Worm (Caenorhabditis elegans) whole organism, L3 larva: ENCODE measurements around the gene C54E4.5.
A peak's percentile ranks its signal among the peaks of the same experiment; 100 is the strongest.

Experiments used
- R02D3.7 ChIP-seq: fragments of 150-350 bp; optimal IDR thresholded peaks from 2 replicates; lab custom pipeline; 2014; ENCODE audit warnings: missing biosample characterization, missing genetic modification characterization
- ZK546.5 ChIP-seq: sonication (generic microtip); optimal IDR thresholded peaks from 2 replicates; lab custom pipeline; 2017; ENCODE audit warnings: missing biosample characterization, missing genetic modification characterization
- aly-2 ChIP-seq: fragments of 150-350 bp; optimal IDR thresholded peaks from 2 replicates; lab custom pipeline; 2014; ENCODE audit warnings: missing biosample characterization, missing genetic modification characterization
- ceh-28 ChIP-seq: fragments of 150-350 bp; optimal IDR thresholded peaks from 2 replicates; lab custom pipeline; 2014; ENCODE audit warnings: missing biosample characterization, missing genetic modification reagents, missing genetic modification characterization
- ceh-82 ChIP-seq: fragments of 150-350 bp; optimal IDR thresholded peaks from 2 replicates; lab custom pipeline; 2014; ENCODE audit warnings: missing biosample characterization, missing genetic modification characterization
- ceh-9 ChIP-seq: sonication (generic microtip); optimal IDR thresholded peaks from 2 replicates; lab custom pipeline; 2018; ENCODE audit warnings: missing biosample characterization, missing genetic modification characterization
- daf-12 ChIP-seq: fragments of 150-350 bp; optimal IDR thresholded peaks from 2 replicates; lab custom pipeline; 2014; ENCODE audit warnings: missing biosample characterization, missing genetic modification reagents, missing genetic modification characterization
- egl-27 ChIP-seq: sonication (generic microtip); optimal IDR thresholded peaks from 4 replicates; lab custom pipeline; 2017; ENCODE audit warnings: missing biosample characterization, missing genetic modification reagents, missing genetic modification characterization
- egl-5 ChIP-seq: fragments of 150-350 bp; optimal IDR thresholded peaks from 2 replicates; lab custom pipeline; 2017; ENCODE audit warnings: missing biosample characterization, missing genetic modification reagents, missing genetic modification characterization, inconsistent platforms
- elt-2 ChIP-seq: sonication (generic microtip); optimal IDR thresholded peaks from 2 replicates; lab custom pipeline; 2016; ENCODE audit warnings: missing genetic modification reagents, mild to moderate bottlenecking, missing genetic modification characterization, missing compliant biosample characterization
- eor-1 ChIP-seq, 2 experiments: fragments of 150-350 bp; optimal IDR thresholded peaks; 2 replicates each; lab custom pipeline; 2014 to 2018; ENCODE audit warnings: missing biosample characterization in 2 of 2, missing genetic modification characterization in 2 of 2
- fkh-10 ChIP-seq: sonication (generic microtip); optimal IDR thresholded peaks from 2 replicates; lab custom pipeline; 2017; ENCODE audit warnings: missing biosample characterization, missing genetic modification reagents, missing genetic modification characterization
- fos-1 ChIP-seq: fragments of 150-350 bp; optimal IDR thresholded peaks from 2 replicates; lab custom pipeline; 2014; ENCODE audit warnings: missing biosample characterization, missing genetic modification characterization
- hmg-11 ChIP-seq: sonication (generic microtip); optimal IDR thresholded peaks from 2 replicates; lab custom pipeline; 2016; ENCODE audit warnings: missing genetic modification characterization, missing compliant biosample characterization
- lin-15B ChIP-seq: fragments of 150-350 bp; optimal IDR thresholded peaks from 2 replicates; lab custom pipeline; 2014; ENCODE audit warnings: missing biosample characterization, missing genetic modification characterization
- lin-39 ChIP-seq: fragments of 150-350 bp; optimal IDR thresholded peaks from 2 replicates; lab custom pipeline; 2018; ENCODE audit warnings: missing biosample characterization, missing genetic modification reagents, missing genetic modification characterization
- lsy-12 ChIP-seq: sonication (generic microtip); optimal IDR thresholded peaks from 2 replicates; lab custom pipeline; 2016; ENCODE audit warnings: mild to moderate bottlenecking, missing genetic modification characterization, missing compliant biosample characterization
- mdl-1 ChIP-seq: fragments of 150-350 bp; optimal IDR thresholded peaks from 2 replicates; lab custom pipeline; 2014; ENCODE audit warnings: missing biosample characterization, missing genetic modification characterization
- mml-1 ChIP-seq: fragments of 150-350 bp; sonication (generic microtip); optimal IDR thresholded peaks from 3 replicates; lab custom pipeline; 2014; ENCODE audit warnings: missing biosample characterization, missing genetic modification characterization
- nfya-1 ChIP-seq: sonication (generic microtip); optimal IDR thresholded peaks from 2 replicates; lab custom pipeline; 2017; ENCODE audit warnings: missing genetic modification characterization, mild to moderate bottlenecking, missing compliant biosample characterization, antibody characterized with exemption, moderate library complexity; ENCODE audit not compliant: insufficient read depth
- nhr-12 ChIP-seq: fragments of 150-350 bp; optimal IDR thresholded peaks from 2 replicates; lab custom pipeline; 2014; ENCODE audit warnings: missing biosample characterization, missing genetic modification characterization
- nhr-23 ChIP-seq: fragments of 150-350 bp; optimal IDR thresholded peaks from 2 replicates; lab custom pipeline; 2014; ENCODE audit warnings: missing biosample characterization, missing genetic modification reagents, missing genetic modification characterization
- nhr-237 ChIP-seq: fragments of 150-350 bp; optimal IDR thresholded peaks from 2 replicates; lab custom pipeline; 2014; ENCODE audit warnings: missing biosample characterization, missing genetic modification characterization
- nhr-28 ChIP-seq: fragments of 150-350 bp; optimal IDR thresholded peaks from 2 replicates; lab custom pipeline; 2014; ENCODE audit warnings: missing biosample characterization, missing genetic modification characterization
- nhr-76 ChIP-seq: fragments of 150-350 bp; sonication (generic microtip); optimal IDR thresholded peaks from 5 replicates; lab custom pipeline; 2014; ENCODE audit warnings: missing biosample characterization, missing genetic modification characterization
- pha-4 ChIP-seq: fragments of 150-350 bp; optimal IDR thresholded peaks from 2 replicates; lab custom pipeline; 2014; ENCODE audit warnings: missing biosample characterization, missing genetic modification reagents, missing genetic modification characterization
- pqm-1 ChIP-seq: fragments of 150-350 bp; optimal IDR thresholded peaks from 2 replicates; lab custom pipeline; 2017; ENCODE audit warnings: missing biosample characterization, missing genetic modification characterization, inconsistent platforms
- skn-1 ChIP-seq: fragments of 150-350 bp; optimal IDR thresholded peaks from 2 replicates; lab custom pipeline; 2014; ENCODE audit warnings: missing biosample characterization, missing genetic modification characterization
- tbx-2 ChIP-seq: sonication (generic microtip); optimal IDR thresholded peaks from 2 replicates; lab custom pipeline; 2016; ENCODE audit warnings: mild to moderate bottlenecking, missing genetic modification characterization, missing compliant biosample characterization
- unc-39 ChIP-seq: sonication (generic microtip); optimal IDR thresholded peaks from 4 replicates; lab custom pipeline; 2017; ENCODE audit warnings: missing biosample characterization, missing genetic modification characterization
- unc-62 ChIP-seq: fragments of 150-350 bp; sonication (generic microtip); optimal IDR thresholded peaks from 4 replicates; lab custom pipeline; 2014; ENCODE audit warnings: missing biosample characterization, missing genetic modification reagents, missing genetic modification characterization
- zag-1 ChIP-seq: fragments of 150-350 bp; optimal IDR thresholded peaks from 2 replicates; lab custom pipeline; 2014; ENCODE audit warnings: missing biosample characterization, missing genetic modification characterization
- ztf-4 ChIP-seq: fragments of 150-350 bp; optimal IDR thresholded peaks from 2 replicates; lab custom pipeline; 2014; ENCODE audit warnings: missing biosample characterization, missing genetic modification characterization

Gene C54E4.5

DNA sequence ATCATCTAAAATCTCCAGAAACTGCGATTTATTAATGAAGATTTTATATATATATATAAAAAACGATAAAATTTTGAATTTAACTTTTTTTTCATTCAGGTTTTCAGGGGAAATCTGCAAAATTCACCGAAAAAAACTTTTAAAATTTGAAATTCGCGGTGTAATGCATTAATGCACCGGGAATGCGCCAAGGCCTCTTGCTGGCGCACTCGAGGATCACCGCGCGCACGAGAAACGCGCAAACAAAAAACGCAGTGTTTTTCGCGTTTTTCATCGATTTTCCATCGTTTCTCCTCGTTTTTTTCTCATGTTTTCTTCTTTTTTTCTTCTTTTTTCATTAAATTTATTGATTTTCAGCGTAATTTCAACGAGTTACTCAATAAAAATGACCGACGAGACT is 28.4 kb upstream of the C54E4.5 start, which contains the start of gene hrpu-2 (continued):
- TF ChIP-seq eor-1 (tag; optimal IDR thresholded peaks at IDR 0.05; lab: Kevin White, UChicago) (no peak), ceh-82 (tag; lab: Kevin White, UChicago) (peak; percentile 77), tbx-2 (tag; lab: Kevin White, UChicago) (peak; percentile 79), ztf-4 (no peak), pqm-1 (tag; lab: Kevin White, UChicago) (no peak), daf-12 (tag; lab: Kevin White, UChicago) (no peak), lin-15B (tag; lab: Kevin White, UChicago) (peak; percentile 89), nhr-12 (tag; lab: Kevin White, UChicago) (no peak), hmg-11 (tag; lab: Kevin White, UChicago) (peak; percentile 9), unc-39 (tag; lab: Kevin White, UChicago) (no peak), fkh-10 (GFP tag; lab: Kevin White, UChicago) (peak; percentile 78), elt-2 (peak; percentile 36), lsy-12 (tag; lab: Kevin White, UChicago) (peak; percentile 76), nhr-28 (tag; lab: Kevin White, UChicago) (no peak), ceh-28 (tag; lab: Kevin White, UChicago) (peak; percentile 79), egl-5 (tag; lab: Kevin White, UChicago) (no peak), fos-1 (no peak), mdl-1 (tag; lab: Kevin White, UChicago) (no peak), zag-1 (peak; percentile 2), lin-39 (tag; lab: Kevin White, UChicago) (peak; percentile 85), R02D3.7 (peak; percentile 65), ZK546.5 (no peak)

ce11 chrIV:2175291-2175690 is 26.2 kb upstream of the C54E4.5 start, which contains the start of gene C54E4.1:
Gene C54E4.1 (plus strand): TSS chrIV:2175591.
- no peak for TF ChIP-seq ztf-4
- no peak for TF ChIP-seq nfya-1 (tag; lab: Kevin White, UChicago)
- TF ChIP-seq nhr-76 = no peak
- TF ChIP-seq nhr-23 (tag; lab: Kevin White, UChicago) = no peak
- no peak for TF ChIP-seq skn-1 (tag; lab: Kevin White, UChicago)
- TF ChIP-seq lin-15B (tag; lab: Kevin White, UChicago) = no peak
- no peak for TF ChIP-seq nhr-237 (tag; lab: Kevin White, UChicago)
- no peak for TF ChIP-seq egl-27 (tag; lab: Kevin White, UChicago)
- TF ChIP-seq fkh-10 (GFP tag; lab: Kevin White, UChicago) = no peak
- TF ChIP-seq ceh-9 (tag; lab: Kevin White, UChicago) = no peak
- no peak for TF ChIP-seq zag-1
- TF ChIP-seq pha-4 (tag; lab: Kevin White, UChicago) = no peak

DNA sequence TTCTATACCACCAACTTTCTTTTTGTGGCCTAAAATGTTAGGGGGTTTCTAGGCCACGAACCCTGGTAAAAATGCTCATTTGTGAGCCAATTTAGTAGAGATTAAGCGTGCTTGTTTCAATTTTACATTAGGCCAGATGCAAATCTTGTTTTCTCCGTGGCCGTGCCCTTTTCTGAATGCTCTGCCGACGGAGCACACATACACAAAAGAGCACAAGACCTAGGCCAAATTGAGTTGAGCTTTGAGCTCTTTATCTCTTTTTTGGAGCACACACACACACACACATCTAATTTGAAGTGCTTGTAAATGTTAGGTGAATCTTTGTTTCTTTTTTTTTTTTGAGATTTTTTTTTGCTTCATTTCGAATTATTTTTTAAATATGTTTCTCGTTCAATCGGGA is 23.8 kb upstream of the C54E4.5 start:
- peak; percentile 35 for TF ChIP-seq fkh-10 (GFP tag; lab: Kevin White, UChicago)
- no peak for TF ChIP-seq mml-1 (tag; lab: Kevin White, UChicago)
- TF ChIP-seq ZK546.5 = no peak
- no peak for TF ChIP-seq elt-2
- no peak for TF ChIP-seq unc-62 (GFP tag; lab: Kevin White, UChicago)
- no peak for TF ChIP-seq egl-5 (tag; lab: Kevin White, UChicago)
- TF ChIP-seq nhr-12 (tag; lab: Kevin White, UChicago) = no peak
- no peak for TF ChIP-seq eor-1 (tag; optimal IDR thresholded peaks at IDR 0.05; lab: Kevin White, UChicago)

DNA sequence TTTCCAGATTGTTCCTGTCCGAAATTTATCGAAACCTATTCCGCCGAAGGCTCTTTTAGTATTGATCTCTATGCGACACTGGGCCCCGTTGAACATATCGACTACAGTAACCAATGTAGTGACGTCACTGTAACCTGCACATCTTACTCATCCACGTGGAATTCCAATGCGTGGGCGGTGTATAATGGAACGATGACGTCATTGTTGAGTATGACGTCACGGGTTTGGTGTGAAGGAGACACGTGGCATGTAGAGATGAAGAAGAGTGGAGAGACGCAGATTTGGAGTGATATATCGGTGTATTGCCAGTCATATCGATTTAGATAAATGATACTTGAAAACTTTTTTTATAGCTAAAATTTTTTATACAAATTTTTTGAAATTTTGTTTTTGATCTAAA is 21.2 kb upstream of the C54E4.5 start:
- no peak for TF ChIP-seq mdl-1 (tag; lab: Kevin White, UChicago)
- TF ChIP-seq eor-1 (tag; optimal IDR thresholded peaks at IDR 0.05; lab: Kevin White, UChicago) = no peak
- TF ChIP-seq zag-1 = no peak
- TF ChIP-seq nfya-1 (tag; lab: Kevin White, UChicago) = no peak
- TF ChIP-seq unc-62 (GFP tag; lab: Kevin White, UChicago) = no peak
- TF ChIP-seq daf-12 (tag; lab: Kevin White, UChicago) = no peak
- TF ChIP-seq aly-2 (tag; lab: Kevin White, UChicago) = no peak
- TF ChIP-seq, all 47 proteins: peak for 0

DNA sequence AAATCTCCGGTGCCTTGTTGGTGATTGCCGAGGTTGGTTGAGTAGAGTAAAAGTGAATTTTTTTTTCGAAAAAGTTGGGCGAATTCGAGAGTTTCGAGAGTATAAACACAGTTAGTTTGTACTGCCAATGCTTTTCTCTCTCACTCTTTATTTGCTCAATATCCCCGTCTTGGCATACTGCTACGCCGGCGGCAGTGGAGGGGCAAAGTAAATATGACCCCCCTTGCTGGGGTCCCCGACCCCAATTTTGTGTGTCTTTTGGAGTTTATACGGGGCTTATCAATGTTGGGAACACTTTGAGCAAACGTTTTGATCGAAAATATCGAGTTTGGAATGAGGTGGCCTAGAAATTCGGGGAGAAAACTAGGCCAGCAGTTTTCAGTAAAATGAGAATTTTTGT is 19.4 kb upstream of the C54E4.5 start, which contains the start of gene C54E4.4:
Gene C54E4.4, minus strand, starts transcription at position 101 of the 400 bp plus-strand sequence.
- TF ChIP-seq skn-1 (tag; lab: Kevin White, UChicago) (no peak), egl-5 (tag; lab: Kevin White, UChicago) (no peak), mml-1 (tag; lab: Kevin White, UChicago) (no peak), nfya-1 (tag; lab: Kevin White, UChicago) (no peak), pha-4 (tag; lab: Kevin White, UChicago) (peak; percentile 87), elt-2 (no peak)
